Fruit fly (Drosophila melanogaster) whole organism, embryonic: ENCODE data around the gene CG9286.

Experiments used
- ATbp ChIP-seq: fragments of 200-800 bp; sonication (Bioruptor generic); optimal IDR thresholded peaks from 2 replicates; lab custom pipeline; 2017; ENCODE audit warnings: missing biosample characterization, mild to moderate bottlenecking, missing genetic modification characterization, missing genetic modification reagents
- Antp ChIP-seq: fragments of 200-800 bp; sonication (Bioruptor generic); optimal IDR thresholded peaks from 3 replicates; lab custom pipeline; 2016; ENCODE audit warnings: missing biosample characterization, missing genetic modification characterization
- Bgb ChIP-seq: fragments of 200-800 bp; sonication (Bioruptor generic); IDR thresholded peaks from 2 replicates; pipeline ENCODE4 v1.3.6; 2022; ENCODE audit warnings: missing biosample characterization, missing genetic modification characterization; ENCODE audit not compliant: partially characterized antibody
- CG12769 ChIP-seq: fragments of 200-800 bp; sonication (Bioruptor generic); optimal IDR thresholded peaks from 2 replicates; lab custom pipeline; 2019; ENCODE audit warnings: missing biosample characterization, mild to moderate bottlenecking, missing genetic modification characterization, moderate library complexity
- CG15514 ChIP-seq: fragments of 200-800 bp; sonication (Bioruptor generic); optimal IDR thresholded peaks from 3 replicates; lab custom pipeline; 2017; ENCODE audit warnings: missing biosample characterization, missing genetic modification characterization, mild to moderate bottlenecking, moderate library complexity, missing genetic modification reagents
- CG16863 ChIP-seq: fragments of 200-800 bp; sonication (Bioruptor generic); optimal IDR thresholded peaks from 3 replicates; lab custom pipeline; 2016; ENCODE audit warnings: missing biosample characterization, missing genetic modification characterization
- CG2678 ChIP-seq: fragments of 200-800 bp; sonication (Bioruptor generic); optimal IDR thresholded peaks from 3 replicates; lab custom pipeline; 2019; ENCODE audit warnings: missing biosample characterization, mild to moderate bottlenecking, missing genetic modification characterization, moderate library complexity
- CG30020 ChIP-seq: fragments of 200-800 bp; optimal IDR thresholded peaks from 2 replicates; lab custom pipeline; 2019; ENCODE audit warnings: missing biosample characterization, mild to moderate bottlenecking, missing genetic modification characterization, moderate library complexity
- CG31388 ChIP-seq: fragments of 200-800 bp; sonication (Bioruptor generic); optimal IDR thresholded peaks from 2 replicates; lab custom pipeline; 2016; ENCODE audit warnings: missing biosample characterization, missing genetic modification characterization
- CG43689 ChIP-seq: fragments of 200-800 bp; sonication (Bioruptor generic); IDR thresholded peaks from 2 replicates; pipeline ENCODE4 v1.3.6; 2022; ENCODE audit warnings: missing biosample characterization, missing genetic modification characterization
- CG4404 ChIP-seq: fragments of 200-800 bp; sonication (Bioruptor generic); IDR thresholded peaks from 2 replicates; pipeline ENCODE4 v1.3.6; 2022; ENCODE audit warnings: missing biosample characterization, missing genetic modification characterization
- CG6791 ChIP-seq: fragments of 200-800 bp; sonication (Bioruptor generic); IDR thresholded peaks from 3 replicates; pipeline ENCODE4 v1.3.6; 2022; ENCODE audit warnings: missing biosample characterization, missing genetic modification characterization; ENCODE audit not compliant: partially characterized antibody
- CG7556 ChIP-seq: fragments of 200-800 bp; sonication (Bioruptor generic); optimal IDR thresholded peaks from 2 replicates; lab custom pipeline; 2017; ENCODE audit warnings: missing biosample characterization, mild to moderate bottlenecking, missing genetic modification characterization
- CG7928 ChIP-seq: fragments of 200-800 bp; sonication (Bioruptor generic); optimal IDR thresholded peaks from 2 replicates; lab custom pipeline; 2017; ENCODE audit warnings: missing biosample characterization, mild to moderate bottlenecking, missing genetic modification characterization
- CG9727 ChIP-seq: fragments of 200-800 bp; sonication (Bioruptor generic); optimal IDR thresholded peaks from 3 replicates; lab custom pipeline; 2017; ENCODE audit warnings: missing biosample characterization, mild to moderate bottlenecking, missing genetic modification characterization
- D ChIP-seq, 2 experiments: fragments of 200-800 bp in 1 of 2; fragments of >200 bp in 1 of 2; sonication (Bioruptor generic) in 1 of 2; optimal IDR thresholded peaks; 2 replicates in 1 of 2; 3 replicates in 1 of 2; lab custom pipeline; 2017; ENCODE audit warnings: mild to moderate bottlenecking in 1 of 2, missing biosample characterization in 1 of 2, missing genetic modification characterization in 1 of 2, missing genetic modification reagents in 1 of 2
- Dad ChIP-seq: fragments of 200-800 bp; sonication (Bioruptor generic); optimal IDR thresholded peaks from 3 replicates; lab custom pipeline; 2016; ENCODE audit warnings: missing biosample characterization, missing genetic modification characterization
- Deaf1 ChIP-seq: fragments of 200-800 bp; optimal IDR thresholded peaks from 3 replicates; lab custom pipeline; 2019; ENCODE audit warnings: missing biosample characterization, mild to moderate bottlenecking, missing genetic modification characterization, moderate library complexity
- Doc2 ChIP-seq: fragments of 200-800 bp; sonication (Bioruptor generic); IDR thresholded peaks from 2 replicates; pipeline ENCODE4 v1.3.6; 2022; ENCODE audit warnings: missing biosample characterization, missing genetic modification characterization
- Drgx ChIP-seq: fragments of 200-800 bp; sonication (Bioruptor generic); IDR thresholded peaks from 2 replicates; pipeline ENCODE4 v1.3.6; 2022; ENCODE audit warnings: missing biosample characterization, missing genetic modification characterization
- Elba2 ChIP-seq: fragments of 200-800 bp; sonication (Bioruptor generic); optimal IDR thresholded peaks from 3 replicates; lab custom pipeline; 2016; ENCODE audit warnings: missing biosample characterization, missing genetic modification characterization
- Hr3 ChIP-seq: fragments of 200-800 bp; sonication (Bioruptor generic); optimal IDR thresholded peaks from 3 replicates; lab custom pipeline; 2016; ENCODE audit warnings: missing biosample characterization, missing genetic modification characterization
- Hr51 ChIP-seq, 2 experiments: fragments of 200-800 bp; sonication (Bioruptor generic); optimal IDR thresholded peaks; 2 replicates in 1 of 2; 3 replicates in 1 of 2; lab custom pipeline; 2016 to 2018; ENCODE audit warnings: missing biosample characterization in 2 of 2, missing genetic modification characterization in 2 of 2, mild to moderate bottlenecking in 1 of 2, moderate library complexity in 1 of 2
- MBD-R2 ChIP-seq: fragments of 200-800 bp; sonication (Bioruptor generic); IDR thresholded peaks from 2 replicates; pipeline ENCODE4 v1.3.6; 2022; ENCODE audit warnings: missing biosample characterization, missing genetic modification characterization
- MTF-1 ChIP-seq: fragments of 200-800 bp; sonication (Bioruptor generic); optimal IDR thresholded peaks from 2 replicates; lab custom pipeline; 2018; ENCODE audit warnings: missing biosample characterization, mild to moderate bottlenecking, missing genetic modification characterization, borderline replicate concordance
- Meics ChIP-seq: fragments of 200-800 bp; sonication (Bioruptor generic); optimal IDR thresholded peaks from 2 replicates; lab custom pipeline; 2017; ENCODE audit warnings: missing biosample characterization, mild to moderate bottlenecking, missing genetic modification characterization
- Ssrp ChIP-seq: fragments of 200-800 bp; sonication (Bioruptor generic); optimal IDR thresholded peaks from 2 replicates; lab custom pipeline; 2018; ENCODE audit warnings: missing biosample characterization, mild to moderate bottlenecking, missing genetic modification characterization, moderate library complexity
- ap ChIP-seq: fragments of 200-800 bp; sonication (Bioruptor generic); IDR thresholded peaks from 2 replicates; pipeline ENCODE4 v1.3.6; 2022; ENCODE audit warnings: missing biosample characterization, missing genetic modification characterization
- bowl ChIP-seq: fragments of 200-800 bp; sonication (Bioruptor generic); IDR thresholded peaks from 2 replicates; pipeline ENCODE4 v1.3.6; 2022; ENCODE audit warnings: missing biosample characterization, missing genetic modification characterization
- cad ChIP-seq: fragments of >200 bp; optimal IDR thresholded peaks from 2 replicates; lab custom pipeline; 2017; ENCODE audit warnings: missing biosample characterization, missing genetic modification characterization
- disco-r ChIP-seq: fragments of 200-800 bp; sonication (Bioruptor generic); optimal IDR thresholded peaks from 2 replicates; lab custom pipeline; 2016; ENCODE audit warnings: missing biosample characterization, missing genetic modification characterization
- dmrt99B ChIP-seq: fragments of 200-800 bp; sonication (Bioruptor generic); optimal IDR thresholded peaks from 2 replicates; lab custom pipeline; 2018; ENCODE audit warnings: missing biosample characterization, mild to moderate bottlenecking, missing genetic modification characterization, moderate library complexity
- dysf ChIP-seq: fragments of 200-800 bp; sonication (Bioruptor generic); IDR thresholded peaks from 3 replicates; pipeline ENCODE4 v1.3.6; 2022; ENCODE audit warnings: missing biosample characterization, missing genetic modification characterization
- eve ChIP-seq, 2 experiments: fragments of >200 bp; optimal IDR thresholded peaks; 2 replicates each; lab custom pipeline; 2017; ENCODE audit warnings: missing biosample characterization in 2 of 2, missing genetic modification characterization in 2 of 2
- ftz-f1 ChIP-seq: fragments of 200-800 bp; sonication (Bioruptor generic); optimal IDR thresholded peaks from 2 replicates; lab custom pipeline; 2016; ENCODE audit warnings: missing biosample characterization, missing genetic modification characterization
- gce ChIP-seq: fragments of 200-800 bp; sonication (Bioruptor generic); IDR thresholded peaks from 3 replicates; pipeline ENCODE4 v1.3.6; 2022; ENCODE audit warnings: missing biosample characterization, missing genetic modification characterization
- hb ChIP-seq: fragments of 200-800 bp; sonication (Bioruptor generic); IDR thresholded peaks from 3 replicates; pipeline ENCODE4 v1.3.6; 2022; ENCODE audit warnings: missing biosample characterization, missing genetic modification characterization; ENCODE audit not compliant: partially characterized antibody
- hkb ChIP-seq, 2 experiments: fragments of 200-800 bp in 1 of 2; fragments of >200 bp in 1 of 2; sonication (Bioruptor generic) in 1 of 2; IDR thresholded peaks in 1 of 2; optimal IDR thresholded peaks in 1 of 2; 2 replicates each; pipeline versions ENCODE4 v1.3.6 to Lab custom; 2017 to 2022; ENCODE audit warnings: missing biosample characterization in 1 of 2, missing genetic modification characterization in 1 of 2
- nerfin-1 ChIP-seq: fragments of 200-800 bp; sonication (Bioruptor generic); optimal IDR thresholded peaks from 3 replicates; lab custom pipeline; 2019; ENCODE audit warnings: missing biosample characterization, mild to moderate bottlenecking, missing genetic modification characterization, moderate library complexity
- pan ChIP-seq, 4 experiments: fragments of >200 bp in 3 of 4; fragments of 200-800 bp in 1 of 4; sonication (Bioruptor generic) in 1 of 4; optimal IDR thresholded peaks in 3 of 4; IDR thresholded peaks in 1 of 4; 2 replicates each; pipeline versions ENCODE4 v1.3.6 to Lab custom; 2017 to 2022; ENCODE audit warnings: missing biosample characterization in 2 of 4, missing genetic modification characterization in 2 of 4, mixed read lengths in 1 of 4
- peb ChIP-seq: fragments of 200-800 bp; sonication (Bioruptor generic); IDR thresholded peaks from 2 replicates; pipeline ENCODE4 v1.3.6; 2022; ENCODE audit warnings: missing biosample characterization, missing genetic modification characterization
- prd ChIP-seq, 3 experiments: fragments of >200 bp in 2 of 3; fragments of 200-800 bp in 1 of 3; sonication (Bioruptor generic) in 1 of 3; optimal IDR thresholded peaks in 2 of 3; IDR thresholded peaks in 1 of 3; 2 replicates in 2 of 3; 3 replicates in 1 of 3; pipeline versions ENCODE4 v1.3.6 to Lab custom; 2017 to 2022; ENCODE audit warnings: missing biosample characterization in 1 of 3, missing genetic modification characterization in 1 of 3
- rib ChIP-seq: fragments of 200-800 bp; sonication (Bioruptor generic); IDR thresholded peaks from 2 replicates; pipeline ENCODE4 v1.3.6; 2022; ENCODE audit warnings: missing biosample characterization, missing genetic modification characterization
- sens ChIP-seq: fragments of 200-800 bp; sonication (Bioruptor generic); peaks from one replicate; lab custom pipeline; 2016; ENCODE audit warnings: missing biosample characterization, missing genetic modification characterization
- seq ChIP-seq: fragments of 200-800 bp; sonication (Bioruptor generic); IDR thresholded peaks from 2 replicates; pipeline ENCODE4 v1.3.6; 2022; ENCODE audit warnings: missing biosample characterization, missing genetic modification characterization
- stwl ChIP-seq: fragments of 200-800 bp; sonication (Bioruptor generic); optimal IDR thresholded peaks from 3 replicates; lab custom pipeline; 2018; ENCODE audit warnings: missing biosample characterization, mild to moderate bottlenecking, missing genetic modification characterization, moderate library complexity
- tap ChIP-seq: fragments of 200-800 bp; optimal IDR thresholded peaks from 3 replicates; lab custom pipeline; 2019; ENCODE audit warnings: missing biosample characterization, mild to moderate bottlenecking, missing genetic modification characterization, moderate library complexity
- wdn ChIP-seq: fragments of 200-800 bp; sonication (Bioruptor generic); IDR thresholded peaks from 2 replicates; pipeline ENCODE4 v1.3.6; 2022; ENCODE audit warnings: missing biosample characterization, missing genetic modification characterization
- wor ChIP-seq: fragments of 200-800 bp; sonication (Bioruptor generic); IDR thresholded peaks from 2 replicates; pipeline ENCODE4 v1.3.6; 2022; ENCODE audit warnings: missing biosample characterization, missing genetic modification characterization

The CG9286 gene

dm6 chr3R:13806710-13807093 is 25.9 kb downstream of the CG9286 start (continued):
- no peak for TF ChIP-seq MBD-R2 (GFP tag; lab: Robert Waterston, UW)
- TF ChIP-seq ap (GFP tag; lab: Robert Waterston, UW): no peak
- TF ChIP-seq D (optimal IDR thresholded peaks at IDR 0.05; lab: Kevin White, UChicago): no peak
- no peak for TF ChIP-seq D (GFP tag; optimal IDR thresholded peaks at IDR 0.05; lab: Kevin White, UChicago)
- TF ChIP-seq CG30020: no peak
- TF ChIP-seq Doc2 (GFP tag; lab: Robert Waterston, UW): no peak
- TF ChIP-seq Antp (GFP tag; lab: Kevin White, UChicago): no peak
- no peak for TF ChIP-seq CG16863 (GFP tag; lab: Kevin White, UChicago)
- TF ChIP-seq disco-r (GFP tag; lab: Kevin White, UChicago): no peak
- no peak for TF ChIP-seq peb (GFP tag; lab: Robert Waterston, UW)
- TF ChIP-seq CG9727 (GFP tag; lab: Kevin White, UChicago): no peak
- TF ChIP-seq prd (optimal IDR thresholded peaks at IDR 0.05; lab: Kevin White, UChicago): no peak
- 0 out of 3 replicates have a peak, but pooled peaks have one; percentile 19 for TF ChIP-seq prd (GFP tag; IDR thresholded peaks at IDR 0.05; lab: Robert Waterston, UW)
- no peak for TF ChIP-seq Dad (GFP tag; lab: Kevin White, UChicago)
- TF ChIP-seq eve (GFP tag; optimal IDR thresholded peaks at IDR 0.05; lab: Kevin White, UChicago): peak in 1 of 2 experiments; percentile 46
- TF ChIP-seq CG31388 (GFP tag; lab: Kevin White, UChicago): no peak
- peak in 1 of 2 experiments; percentile 18 for TF ChIP-seq Hr51 (GFP tag; optimal IDR thresholded peaks at IDR 0.05; lab: Kevin White, UChicago)
- peak; percentile 29 for TF ChIP-seq dmrt99B (tag; lab: Kevin White, UChicago)
- TF ChIP-seq MTF-1 (GFP tag; lab: Kevin White, UChicago): no peak
- peak; percentile 19 for TF ChIP-seq CG7556 (GFP tag; lab: Kevin White, UChicago)
- no peak for TF ChIP-seq wdn
- no peak for TF ChIP-seq nerfin-1 (tag; lab: Kevin White, UChicago)
- TF ChIP-seq cad (GFP tag; lab: Kevin White, UChicago): no peak
- TF ChIP-seq ftz-f1 (GFP tag; lab: Kevin White, UChicago): no peak
- TF ChIP-seq hkb (optimal IDR thresholded peaks at IDR 0.05; lab: Kevin White, UChicago): no peak
- TF ChIP-seq hkb (GFP tag; IDR thresholded peaks at IDR 0.05; lab: Robert Waterston, UW): no peak
- TF ChIP-seq CG12769 (tag; lab: Kevin White, UChicago): no peak
- TF ChIP-seq gce (GFP tag; lab: Robert Waterston, UW): no peak
- no peak for TF ChIP-seq Elba2 (GFP tag; lab: Kevin White, UChicago)
- TF ChIP-seq CG2678 (tag; lab: Kevin White, UChicago): peak; percentile 18
- no peak for TF ChIP-seq CG4404
- TF ChIP-seq CG43689 (GFP tag; lab: Robert Waterston, UW): no peak
- TF ChIP-seq Drgx (GFP tag; lab: Robert Waterston, UW): no peak; the same call in none of the 2 replicates
- no peak for TF ChIP-seq seq
- no peak for TF ChIP-seq CG15514 (GFP tag; lab: Kevin White, UChicago)
- TF ChIP-seq dysf (GFP tag; lab: Robert Waterston, UW): no peak
- no peak for TF ChIP-seq Hr3 (GFP tag; lab: Kevin White, UChicago)
- TF ChIP-seq rib (GFP tag; lab: Robert Waterston, UW): no peak
- no peak for TF ChIP-seq Deaf1
- no peak for TF ChIP-seq stwl (tag; lab: Kevin White, UChicago)
- peak; percentile 66 for TF ChIP-seq sens
- no peak for TF ChIP-seq wor
- no peak for TF ChIP-seq ATbp
- TF ChIP-seq tap (tag; lab: Kevin White, UChicago): no peak
- TF ChIP-seq Ssrp: no peak
- no peak for TF ChIP-seq Bgb (GFP tag; lab: Robert Waterston, UW)
- no peak for TF ChIP-seq Meics (GFP tag; lab: Kevin White, UChicago)
- TF ChIP-seq pan (optimal IDR thresholded peaks at IDR 0.05; lab: Kevin White, UChicago): no peak
- TF ChIP-seq pan (GFP tag; optimal IDR thresholded peaks at IDR 0.05 in 1 of 2, IDR thresholded peaks at IDR 0.05 in 1 of 2): no peak
- no peak for TF ChIP-seq CG7928 (GFP tag; lab: Kevin White, UChicago)
- no peak for TF ChIP-seq CG6791
- no peak for TF ChIP-seq bowl (GFP tag; lab: Robert Waterston, UW)
- no peak for TF ChIP-seq hb (GFP tag; lab: Robert Waterston, UW)
